Worm (Caenorhabditis elegans) whole organism, mixed stage, embryonic: ENCODE results near the gene prdh-1.

Experiments used
- M03D4.4 ChIP-seq: sonication (generic microtip); optimal IDR thresholded peaks from 2 replicates; lab custom pipeline; 2017; ENCODE audit warnings: mild to moderate bottlenecking, missing genetic modification characterization, missing compliant biosample characterization
- bed-3 ChIP-seq: fragments of 200-800 bp; sonication (Bioruptor generic); optimal IDR thresholded peaks from 3 replicates; lab custom pipeline; 2018; ENCODE audit warnings: mild to moderate bottlenecking, missing genetic modification characterization, moderate library complexity, missing compliant biosample characterization
- blmp-1 ChIP-seq: fragments of 150-350 bp; optimal IDR thresholded peaks from 2 replicates; lab custom pipeline; 2014; ENCODE audit warnings: missing biosample characterization, missing genetic modification characterization
- ceh-39 ChIP-seq: fragments of 150-350 bp; optimal IDR thresholded peaks from 2 replicates; lab custom pipeline; 2014; ENCODE audit warnings: missing biosample characterization, missing genetic modification characterization
- ceh-43 ChIP-seq: fragments of 200-800 bp; sonication (Bioruptor generic); optimal IDR thresholded peaks from 2 replicates; lab custom pipeline; 2018; ENCODE audit warnings: mild to moderate bottlenecking, missing genetic modification characterization, moderate library complexity, missing compliant biosample characterization
- ceh-83 ChIP-seq: fragments of 200-800 bp; sonication (Bioruptor generic); optimal IDR thresholded peaks from 2 replicates; lab custom pipeline; 2018; ENCODE audit warnings: mild to moderate bottlenecking, missing genetic modification characterization, missing compliant biosample characterization
- ces-1 ChIP-seq: fragments of 150-350 bp; optimal IDR thresholded peaks from 2 replicates; lab custom pipeline; 2014; ENCODE audit warnings: missing biosample characterization, missing genetic modification reagents, missing genetic modification characterization
- cnd-1 ChIP-seq: fragments of 200-800 bp; sonication (Bioruptor generic); optimal IDR thresholded peaks from 2 replicates; lab custom pipeline; 2018; ENCODE audit warnings: mild to moderate bottlenecking, missing genetic modification characterization, missing compliant biosample characterization
- drap-1 ChIP-seq: fragments of 200-800 bp; sonication (Bioruptor generic); optimal IDR thresholded peaks from 3 replicates; lab custom pipeline; 2018; ENCODE audit warnings: mild to moderate bottlenecking, missing genetic modification characterization, missing compliant biosample characterization
- elt-3 ChIP-seq: fragments of 150-350 bp; optimal IDR thresholded peaks from 2 replicates; lab custom pipeline; 2014; ENCODE audit warnings: missing biosample characterization, missing genetic modification characterization
- flh-1 ChIP-seq: fragments of 200-800 bp; sonication (Bioruptor generic); optimal IDR thresholded peaks from 2 replicates; lab custom pipeline; 2018; ENCODE audit warnings: mild to moderate bottlenecking, missing genetic modification characterization, moderate library complexity, missing compliant biosample characterization
- ham-2 ChIP-seq: fragments of 200-800 bp; sonication (Bioruptor generic); optimal IDR thresholded peaks from 2 replicates; lab custom pipeline; 2018; ENCODE audit warnings: mild to moderate bottlenecking, missing genetic modification characterization, missing compliant biosample characterization
- hlh-1 ChIP-seq: fragments of 150-350 bp; optimal IDR thresholded peaks from 2 replicates; lab custom pipeline; 2014; ENCODE audit warnings: missing biosample characterization, missing genetic modification reagents, missing genetic modification characterization
- lin-13 ChIP-seq: fragments of 150-350 bp; optimal IDR thresholded peaks from 2 replicates; lab custom pipeline; 2014; ENCODE audit warnings: missing biosample characterization, missing genetic modification characterization
- lin-32 ChIP-seq: fragments of 200-800 bp; sonication (Bioruptor generic); optimal IDR thresholded peaks from 2 replicates; lab custom pipeline; 2018; ENCODE audit warnings: mild to moderate bottlenecking, missing genetic modification characterization, missing compliant biosample characterization
- lsy-2 ChIP-seq: fragments of 150-350 bp; optimal IDR thresholded peaks from 2 replicates; lab custom pipeline; 2014; ENCODE audit warnings: missing biosample characterization, missing genetic modification characterization
- mab-5 ChIP-seq: fragments of 150-350 bp; optimal IDR thresholded peaks from 2 replicates; lab custom pipeline; 2014; ENCODE audit warnings: missing biosample characterization, missing genetic modification characterization
- mep-1 ChIP-seq: fragments of 150-350 bp; optimal IDR thresholded peaks from 2 replicates; lab custom pipeline; 2017; ENCODE audit warnings: missing biosample characterization, missing genetic modification reagents, missing genetic modification characterization, inconsistent platforms
- mls-2 ChIP-seq: sonication (generic microtip); optimal IDR thresholded peaks from 2 replicates; lab custom pipeline; 2016; ENCODE audit warnings: mild to moderate bottlenecking, missing genetic modification characterization, moderate library complexity, missing compliant biosample characterization
- nhr-12 ChIP-seq: fragments of 150-350 bp; optimal IDR thresholded peaks from 2 replicates; lab custom pipeline; 2014; ENCODE audit warnings: missing biosample characterization, missing genetic modification characterization
- nhr-2 ChIP-seq: fragments of 150-350 bp; optimal IDR thresholded peaks from 2 replicates; lab custom pipeline; 2014; ENCODE audit warnings: missing biosample characterization, missing genetic modification characterization
- nhr-237 ChIP-seq: fragments of 150-350 bp; optimal IDR thresholded peaks from 2 replicates; lab custom pipeline; 2014; ENCODE audit warnings: missing biosample characterization, missing genetic modification characterization
- nhr-28 ChIP-seq: fragments of 150-350 bp; optimal IDR thresholded peaks from 2 replicates; lab custom pipeline; 2014; ENCODE audit warnings: missing biosample characterization, missing genetic modification characterization
- nhr-76 ChIP-seq: sonication (generic microtip); optimal IDR thresholded peaks from 2 replicates; lab custom pipeline; 2017; ENCODE audit warnings: missing biosample characterization, missing genetic modification characterization
- pha-4 ChIP-seq: fragments of 150-350 bp; optimal IDR thresholded peaks from 2 replicates; lab custom pipeline; 2018; ENCODE audit warnings: missing biosample characterization, missing genetic modification reagents, missing genetic modification characterization
- snpc-4 ChIP-seq: fragments of 150-350 bp; optimal IDR thresholded peaks from 2 replicates; lab custom pipeline; 2014; ENCODE audit warnings: missing biosample characterization, missing genetic modification characterization
- sptf-1 ChIP-seq: sonication (generic microtip); optimal IDR thresholded peaks from 2 replicates; lab custom pipeline; 2017; ENCODE audit warnings: mild to moderate bottlenecking, missing genetic modification characterization, moderate library complexity, missing compliant biosample characterization
- tbx-8 ChIP-seq: fragments of 200-800 bp; sonication (Bioruptor generic); optimal IDR thresholded peaks from 2 replicates; lab custom pipeline; 2018; ENCODE audit warnings: mild to moderate bottlenecking, missing genetic modification characterization, moderate library complexity, missing compliant biosample characterization
- unc-120 ChIP-seq: sonication (generic microtip); optimal IDR thresholded peaks from 2 replicates; lab custom pipeline; 2017; ENCODE audit warnings: missing genetic modification characterization, missing compliant biosample characterization; ENCODE audit not compliant: poor library complexity, severe bottlenecking
- unc-39 ChIP-seq: fragments of 150-350 bp; optimal IDR thresholded peaks from 2 replicates; lab custom pipeline; 2014; ENCODE audit warnings: missing biosample characterization, missing genetic modification characterization
- unc-62 ChIP-seq: fragments of 150-350 bp; optimal IDR thresholded peaks from 2 replicates; lab custom pipeline; 2014; ENCODE audit warnings: missing biosample characterization, missing genetic modification reagents, missing genetic modification characterization
- zip-8 ChIP-seq: fragments of 150-350 bp; optimal IDR thresholded peaks from 2 replicates; lab custom pipeline; 2014; ENCODE audit warnings: missing biosample characterization, missing genetic modification characterization
- ztf-11 ChIP-seq: fragments of 150-350 bp; optimal IDR thresholded peaks from 2 replicates; lab custom pipeline; 2014; ENCODE audit warnings: missing biosample characterization, missing genetic modification characterization

The prdh-1 gene

DNA sequence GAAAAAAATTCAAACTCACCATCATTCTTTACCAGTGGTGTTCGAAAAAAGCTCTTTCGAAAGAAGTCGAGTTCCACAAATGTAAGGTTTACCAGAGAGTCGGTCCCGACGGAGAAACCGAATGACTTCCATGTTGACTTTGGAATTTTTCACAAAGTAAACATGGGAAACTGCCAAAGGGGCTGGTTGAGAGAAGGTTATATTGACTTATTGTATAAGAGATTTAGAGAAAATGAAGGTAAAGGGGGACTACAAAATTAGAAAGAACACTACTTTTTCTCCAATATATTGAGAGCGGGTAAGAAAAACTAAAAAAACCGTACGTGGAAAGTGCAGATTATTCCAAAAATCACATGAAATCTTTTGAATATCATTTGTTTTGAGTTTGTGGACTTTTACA is 11.2 kb downstream of the prdh-1 start, which contains the start of gene vamp-8:
Gene vamp-8, minus strand, starts transcription at position 25 of the 400 bp plus-strand sequence.
- TF ChIP-seq snpc-4 (no peak), nhr-237 (tag; lab: Kevin White, UChicago) (no peak), unc-39 (tag; lab: Kevin White, UChicago) (no peak), pha-4 (tag; lab: Kevin White, UChicago) (peak; percentile 52), sptf-1 (tag; lab: Kevin White, UChicago) (no peak)

DNA sequence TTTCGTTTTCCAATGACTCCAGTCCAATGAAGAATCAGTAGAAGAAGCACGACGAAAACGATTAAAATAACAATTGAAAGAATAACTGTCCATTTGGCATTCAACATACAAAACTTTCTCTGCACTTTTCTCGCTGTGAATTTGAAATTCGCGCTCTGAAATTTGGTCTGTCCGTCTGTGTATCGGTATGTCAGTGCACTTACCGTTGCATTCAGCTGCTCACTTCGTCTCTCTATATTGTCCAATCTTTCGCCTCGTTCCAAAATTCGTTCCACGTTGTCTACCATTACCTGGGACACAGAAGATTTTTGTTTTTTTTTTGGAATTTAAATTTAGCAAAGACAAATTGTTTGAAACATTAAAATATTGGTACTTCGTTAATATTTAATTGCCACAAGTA is 16.0 kb downstream of the prdh-1 start:
- TF ChIP-seq ceh-39 (no peak), flh-1 (GFP tag; lab: Kevin White, UChicago) (no peak), M03D4.4 (tag; lab: Kevin White, UChicago) (no peak), lin-32 (GFP tag; lab: Kevin White, UChicago) (no peak), unc-62 (GFP tag; lab: Kevin White, UChicago) (no peak), ztf-11 (tag; lab: Kevin White, UChicago) (no peak), ceh-43 (no peak), mab-5 (tag; lab: Kevin White, UChicago) (no peak), nhr-76 (tag; lab: Kevin White, UChicago) (no peak), bed-3 (GFP tag; lab: Kevin White, UChicago) (no peak), tbx-8 (GFP tag; lab: Kevin White, UChicago) (no peak), unc-120 (tag; lab: Kevin White, UChicago) (no peak)
- TF ChIP-seq, all 35 proteins: peak for 0

DNA sequence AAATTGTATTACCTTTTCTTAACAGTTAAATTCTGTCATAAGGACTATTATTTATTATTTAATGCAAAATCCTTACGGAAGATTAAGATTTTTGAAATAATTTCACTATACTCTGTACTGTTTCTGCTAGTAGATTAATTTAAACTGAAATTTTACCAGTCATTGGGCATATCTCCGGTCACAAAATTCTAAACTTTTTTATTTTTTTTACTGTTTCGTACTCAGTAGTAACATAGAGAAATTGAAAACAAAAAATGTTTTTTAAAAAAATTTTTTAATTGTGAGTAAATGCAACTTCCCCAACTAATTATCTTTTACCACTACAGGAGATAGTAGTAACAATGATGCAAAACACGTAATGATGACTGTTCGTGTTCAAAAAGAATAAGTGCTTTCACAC is 38.1 kb downstream of the prdh-1 start:
- TF ChIP-seq blmp-1 = no peak
- TF ChIP-seq ceh-43 = no peak
- no peak for TF ChIP-seq ceh-83 (GFP tag; lab: Kevin White, UChicago)
- no peak for TF ChIP-seq ces-1
- TF ChIP-seq hlh-1 (tag; lab: Kevin White, UChicago) = no peak
- TF ChIP-seq elt-3 (tag; lab: Kevin White, UChicago) = no peak
- no peak for TF ChIP-seq mls-2 (tag; lab: Kevin White, UChicago)
- no peak for TF ChIP-seq sptf-1 (tag; lab: Kevin White, UChicago)
- TF ChIP-seq mep-1 = no peak
- TF ChIP-seq lin-13 (tag; lab: Kevin White, UChicago) = no peak
- no peak for TF ChIP-seq unc-62 (GFP tag; lab: Kevin White, UChicago)
- TF ChIP-seq nhr-2 = no peak
- no peak for TF ChIP-seq nhr-28 (tag; lab: Kevin White, UChicago)
- no peak for TF ChIP-seq lsy-2
- TF ChIP-seq ham-2 (GFP tag; lab: Kevin White, UChicago) = no peak
- TF ChIP-seq nhr-237 (tag; lab: Kevin White, UChicago) = no peak
- no peak for TF ChIP-seq unc-120 (tag; lab: Kevin White, UChicago)

DNA sequence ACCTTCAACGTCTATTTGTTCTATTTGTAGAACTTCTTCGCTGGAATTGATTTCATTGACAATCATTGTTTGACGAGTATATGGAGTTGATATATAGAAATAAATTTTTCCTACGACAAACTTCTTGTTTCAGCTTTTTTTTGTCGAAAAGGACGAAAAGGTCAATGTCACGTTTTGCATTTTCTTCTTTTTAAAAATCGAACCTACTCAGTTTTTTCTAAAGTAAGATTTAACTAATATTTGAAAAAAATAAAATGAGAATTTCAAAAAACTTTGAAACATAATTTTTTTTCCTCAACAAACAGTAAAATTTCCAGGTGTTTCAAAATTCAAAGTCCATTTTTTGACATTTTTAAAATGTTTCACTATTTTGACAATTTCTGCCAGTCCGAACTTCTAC is 40.1 kb downstream of the prdh-1 start, which contains the start of gene H08M01.1:
Gene H08M01.1, minus strand, starts transcription at position 101 of the 400 bp plus-strand sequence.
- no peak for TF ChIP-seq nhr-12 (tag; lab: Kevin White, UChicago)
- TF ChIP-seq tbx-8 (GFP tag; lab: Kevin White, UChicago) = no peak
- no peak for TF ChIP-seq lsy-2
- no peak for TF ChIP-seq unc-120 (tag; lab: Kevin White, UChicago)
- no peak for TF ChIP-seq lin-13 (tag; lab: Kevin White, UChicago)
- TF ChIP-seq drap-1 = no peak

DNA sequence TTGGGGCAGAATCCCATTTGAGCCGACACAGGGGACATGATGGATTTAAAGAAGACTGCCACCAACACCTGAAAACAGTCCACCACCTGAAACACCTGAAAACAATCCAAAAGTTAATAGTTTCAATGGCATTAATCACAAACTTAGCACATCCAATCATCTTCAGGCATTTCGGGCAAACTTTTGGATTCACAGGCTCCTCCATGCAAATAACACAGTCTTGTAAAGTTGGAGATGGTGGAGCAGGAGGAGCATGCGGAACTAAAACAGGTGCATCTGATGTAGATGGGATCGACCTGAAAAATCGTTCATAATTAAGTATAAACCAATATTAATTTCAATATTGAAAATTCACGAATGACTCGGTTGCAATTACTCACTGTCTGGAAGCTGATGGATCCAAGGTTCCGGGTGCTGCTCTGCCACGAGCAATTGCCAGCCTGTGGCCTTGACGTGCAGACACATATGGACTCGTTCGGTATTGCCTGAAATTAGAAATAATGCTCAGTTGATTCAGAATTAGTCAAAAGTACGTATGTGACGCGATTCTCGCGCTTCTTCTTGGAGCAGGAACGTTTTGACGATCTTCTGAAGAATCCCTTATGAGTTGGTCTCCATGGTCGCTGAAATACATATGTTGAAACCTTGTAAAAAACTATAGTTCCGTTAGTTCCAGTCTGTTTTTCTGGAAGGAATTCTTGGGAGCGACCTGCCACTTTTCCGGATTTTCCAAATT is 41.9 kb downstream of the prdh-1 start:
- TF ChIP-seq ceh-43 (no peak), cnd-1 (tag; lab: Kevin White, UChicago) (no peak), mls-2 (tag; lab: Kevin White, UChicago) (no peak), sptf-1 (tag; lab: Kevin White, UChicago) (no peak), mab-5 (tag; lab: Kevin White, UChicago) (no peak), nhr-2 (no peak), zip-8 (tag; lab: Kevin White, UChicago) (no peak)
- TF ChIP-seq, all 35 proteins: peak for 0
